Fruit fly (Drosophila melanogaster) whole organism, embryonic: ENCODE results near the gene na.

Experiments used
- Awh ChIP-seq: fragments of 200-800 bp; sonication (Bioruptor generic); IDR thresholded peaks from 2 replicates; pipeline ENCODE4, ENCODE4 v1.3.6; 2022; ENCODE audit warnings: missing biosample characterization, missing genetic modification characterization
- CG10267 ChIP-seq: fragments of 200-800 bp; sonication (Bioruptor generic); optimal IDR thresholded peaks from 2 replicates; lab custom pipeline; 2018; ENCODE audit warnings: missing biosample characterization, mild to moderate bottlenecking, missing genetic modification characterization, moderate library complexity
- CG10959 ChIP-seq: fragments of 200-800 bp; sonication (Bioruptor generic); IDR thresholded peaks from 2 replicates; pipeline ENCODE4 v1.3.6; 2022; ENCODE audit warnings: missing biosample characterization, missing genetic modification characterization
- CG11560 ChIP-seq: fragments of 200-800 bp; sonication (Bioruptor generic); IDR thresholded peaks from 3 replicates; pipeline ENCODE4 v1.3.6; 2022; ENCODE audit warnings: missing biosample characterization, missing genetic modification characterization
- CG12744 ChIP-seq: fragments of 200-800 bp; sonication (Bioruptor generic); optimal IDR thresholded peaks from 2 replicates; lab custom pipeline; 2016; ENCODE audit warnings: missing biosample characterization, missing genetic modification characterization
- CG14710 ChIP-seq: fragments of 200-800 bp; sonication (Bioruptor generic); optimal IDR thresholded peaks from 3 replicates; lab custom pipeline; 2019; ENCODE audit warnings: missing biosample characterization, mild to moderate bottlenecking, missing genetic modification characterization, moderate library complexity
- CG14965 ChIP-seq: fragments of 200-800 bp; sonication (Bioruptor generic); optimal IDR thresholded peaks from 2 replicates; lab custom pipeline; 2016; ENCODE audit warnings: missing biosample characterization, missing genetic modification characterization, borderline replicate concordance
- CG15514 ChIP-seq: fragments of 200-800 bp; sonication (Bioruptor generic); optimal IDR thresholded peaks from 3 replicates; lab custom pipeline; 2017; ENCODE audit warnings: missing biosample characterization, missing genetic modification characterization, mild to moderate bottlenecking, moderate library complexity, missing genetic modification reagents
- CG16813 ChIP-seq: fragments of 200-800 bp; sonication (Bioruptor generic); IDR thresholded peaks from 3 replicates; pipeline ENCODE4 v1.3.6; 2022; ENCODE audit warnings: missing biosample characterization, missing genetic modification characterization; ENCODE audit not compliant: partially characterized antibody
- CG17385 ChIP-seq: fragments of 200-800 bp; sonication (Bioruptor generic); optimal IDR thresholded peaks from 3 replicates; lab custom pipeline; 2018; ENCODE audit warnings: missing biosample characterization, mild to moderate bottlenecking, missing genetic modification characterization
- CG2116 ChIP-seq: fragments of 200-800 bp; sonication (Bioruptor generic); optimal IDR thresholded peaks from 3 replicates; lab custom pipeline; 2018; ENCODE audit warnings: missing biosample characterization, mild to moderate bottlenecking, missing genetic modification characterization
- CG31224 ChIP-seq: fragments of 200-800 bp; sonication (Bioruptor generic); IDR thresholded peaks from 2 replicates; pipeline ENCODE4 v1.3.6; 2022; ENCODE audit warnings: missing biosample characterization, missing genetic modification characterization
- CG34224 ChIP-seq: fragments of 200-800 bp; sonication (Bioruptor generic); IDR thresholded peaks from 3 replicates; pipeline ENCODE4 v1.3.6; 2022; ENCODE audit warnings: missing biosample characterization, missing genetic modification characterization; ENCODE audit not compliant: partially characterized antibody
- CG4328 ChIP-seq: fragments of 200-800 bp; sonication (Bioruptor generic); optimal IDR thresholded peaks from 3 replicates; lab custom pipeline; 2017; ENCODE audit warnings: missing biosample characterization, missing genetic modification reagents, missing genetic modification characterization
- CG6254 ChIP-seq: fragments of 200-800 bp; sonication (Bioruptor generic); optimal IDR thresholded peaks from 3 replicates; lab custom pipeline; 2017; ENCODE audit warnings: mild to moderate bottlenecking, missing biosample characterization, missing genetic modification reagents, missing genetic modification characterization
- CG6854 ChIP-seq: fragments of 200-800 bp; sonication (Bioruptor generic); optimal IDR thresholded peaks from 3 replicates; lab custom pipeline; 2017; ENCODE audit warnings: missing biosample characterization, mild to moderate bottlenecking, missing genetic modification characterization
- CG7271 ChIP-seq: fragments of 200-800 bp; sonication (Bioruptor generic); optimal IDR thresholded peaks from 2 replicates; lab custom pipeline; 2018; ENCODE audit warnings: missing biosample characterization, mild to moderate bottlenecking, missing genetic modification characterization, moderate library complexity
- CG7372 ChIP-seq: fragments of 200-800 bp; sonication (Bioruptor generic); IDR thresholded peaks from 2 replicates; pipeline ENCODE4 v1.3.6; 2022; ENCODE audit warnings: missing biosample characterization, missing genetic modification characterization
- CG8924 ChIP-seq: fragments of 200-800 bp; optimal IDR thresholded peaks from 3 replicates; lab custom pipeline; 2019; ENCODE audit warnings: missing biosample characterization, mild to moderate bottlenecking, missing genetic modification characterization, moderate library complexity
- D ChIP-seq, 2 experiments: fragments of 200-800 bp in 1 of 2; fragments of >200 bp in 1 of 2; sonication (Bioruptor generic) in 1 of 2; optimal IDR thresholded peaks; 2 replicates in 1 of 2; 3 replicates in 1 of 2; lab custom pipeline; 2017; ENCODE audit warnings: mild to moderate bottlenecking in 1 of 2, missing biosample characterization in 1 of 2, missing genetic modification characterization in 1 of 2, missing genetic modification reagents in 1 of 2
- Elba2 ChIP-seq: fragments of 200-800 bp; sonication (Bioruptor generic); optimal IDR thresholded peaks from 3 replicates; lab custom pipeline; 2016; ENCODE audit warnings: missing biosample characterization, missing genetic modification characterization
- HHEX ChIP-seq: fragments of 200-800 bp; sonication (Bioruptor generic); optimal IDR thresholded peaks from 3 replicates; lab custom pipeline; 2017; ENCODE audit warnings: missing biosample characterization, mild to moderate bottlenecking, missing genetic modification characterization, missing genetic modification reagents
- HLH4C ChIP-seq: fragments of 200-800 bp; sonication (Bioruptor generic); IDR thresholded peaks from 3 replicates; pipeline ENCODE4 v1.3.6; 2022; ENCODE audit warnings: missing biosample characterization, missing genetic modification characterization; ENCODE audit not compliant: partially characterized antibody
- Hr39 ChIP-seq: fragments of >200 bp; optimal IDR thresholded peaks from 2 replicates; lab custom pipeline; 2017
- Meics ChIP-seq: fragments of 200-800 bp; sonication (Bioruptor generic); optimal IDR thresholded peaks from 2 replicates; lab custom pipeline; 2017; ENCODE audit warnings: missing biosample characterization, mild to moderate bottlenecking, missing genetic modification characterization
- Mrtf ChIP-seq: fragments of 200-800 bp; sonication (Bioruptor generic); IDR thresholded peaks from 3 replicates; pipeline ENCODE4 v1.3.6; 2022; ENCODE audit warnings: missing biosample characterization, missing genetic modification characterization
- NC2α ChIP-seq: fragments of 200-800 bp; sonication (Bioruptor generic); optimal IDR thresholded peaks from 2 replicates; lab custom pipeline; 2016; ENCODE audit warnings: missing biosample characterization, missing genetic modification characterization
- Oli ChIP-seq: fragments of 200-800 bp; sonication (Bioruptor generic); optimal IDR thresholded peaks from 2 replicates; lab custom pipeline; 2018; ENCODE audit warnings: missing biosample characterization, mild to moderate bottlenecking, missing genetic modification characterization, moderate library complexity
- Trl ChIP-seq, 3 experiments: fragments of >200 bp in 2 of 3; fragments of 200-800 bp in 1 of 3; sonication (Bioruptor generic) in 1 of 3; optimal IDR thresholded peaks; 2 replicates in 1 of 3; 3 replicates in 2 of 3; lab custom pipeline; 2016 to 2017; ENCODE audit warnings: missing biosample characterization in 1 of 3, missing genetic modification characterization in 1 of 3
- ac ChIP-seq: fragments of 200-800 bp; sonication (Bioruptor generic); optimal IDR thresholded peaks from 3 replicates; lab custom pipeline; 2017; ENCODE audit warnings: missing biosample characterization, mild to moderate bottlenecking, missing genetic modification characterization
- al ChIP-seq: fragments of 200-800 bp; sonication (Bioruptor generic); IDR thresholded peaks from 2 replicates; pipeline ENCODE4 v1.3.6; 2022; ENCODE audit warnings: missing biosample characterization, missing genetic modification characterization
- bab2 ChIP-seq: fragments of 200-800 bp; sonication (Bioruptor generic); optimal IDR thresholded peaks from 2 replicates; lab custom pipeline; 2016; ENCODE audit warnings: missing biosample characterization, missing genetic modification characterization
- bcd ChIP-seq: fragments of 200-800 bp; sonication (Bioruptor generic); optimal IDR thresholded peaks from 2 replicates; lab custom pipeline; 2017; ENCODE audit warnings: missing biosample characterization, mild to moderate bottlenecking, missing genetic modification characterization
- cad ChIP-seq: fragments of >200 bp; optimal IDR thresholded peaks from 2 replicates; lab custom pipeline; 2017; ENCODE audit warnings: missing biosample characterization, missing genetic modification characterization
- caup ChIP-seq: fragments of 200-800 bp; sonication (Bioruptor generic); optimal IDR thresholded peaks from 3 replicates; lab custom pipeline; 2017; ENCODE audit warnings: missing biosample characterization, mild to moderate bottlenecking, missing genetic modification characterization, moderate library complexity; ENCODE audit not compliant: severe bottlenecking
- crp ChIP-seq, 2 experiments: fragments of 200-800 bp; sonication (Bioruptor generic); optimal IDR thresholded peaks; 2 replicates in 1 of 2; 3 replicates in 1 of 2; lab custom pipeline; 2017; ENCODE audit warnings: missing biosample characterization in 2 of 2, missing genetic modification characterization in 2 of 2, mild to moderate bottlenecking in 1 of 2, moderate library complexity in 1 of 2
- esg ChIP-seq: fragments of 200-800 bp; sonication (Bioruptor generic); conservative IDR thresholded peaks from 2 replicates; pipeline ENCODE4 v1.3.6; 2022; ENCODE audit warnings: missing biosample characterization, missing genetic modification characterization
- fru ChIP-seq: fragments of >200 bp; optimal IDR thresholded peaks from 2 replicates; lab custom pipeline; 2017
- hbn ChIP-seq: fragments of 200-800 bp; sonication (Bioruptor generic); IDR thresholded peaks from 2 replicates; pipeline ENCODE4 v1.3.6; 2022; ENCODE audit warnings: missing biosample characterization, missing genetic modification characterization; ENCODE audit not compliant: partially characterized antibody
- knrl ChIP-seq: fragments of 200-800 bp; sonication (Bioruptor generic); IDR thresholded peaks from 3 replicates; pipeline ENCODE4 v1.3.6; 2022; ENCODE audit warnings: missing biosample characterization, missing genetic modification characterization; ENCODE audit not compliant: partially characterized antibody
- nerfin-2 ChIP-seq: fragments of 200-800 bp; sonication (Bioruptor generic); IDR thresholded peaks from 2 replicates; pipeline ENCODE4 v1.3.6; 2022; ENCODE audit warnings: missing biosample characterization, missing genetic modification characterization; ENCODE audit not compliant: partially characterized antibody
- onecut ChIP-seq: fragments of 200-800 bp; sonication (Bioruptor generic); IDR thresholded peaks from 2 replicates; pipeline ENCODE4 v1.3.6; 2022; ENCODE audit warnings: missing biosample characterization, missing genetic modification characterization
- pros ChIP-seq: fragments of 200-800 bp; sonication (Bioruptor generic); optimal IDR thresholded peaks from 3 replicates; lab custom pipeline; 2019; ENCODE audit warnings: missing biosample characterization, mild to moderate bottlenecking, missing genetic modification characterization, moderate library complexity
- row ChIP-seq: fragments of 200-800 bp; sonication (Bioruptor generic); IDR thresholded peaks from 3 replicates; pipeline ENCODE4 v1.3.6; 2022; ENCODE audit warnings: missing biosample characterization, missing genetic modification characterization
- tna ChIP-seq: fragments of 200-800 bp; sonication (Bioruptor generic); IDR thresholded peaks from 2 replicates; pipeline ENCODE4 v1.3.6; 2022; ENCODE audit warnings: missing biosample characterization, missing genetic modification characterization; ENCODE audit not compliant: partially characterized antibody
- toy ChIP-seq: fragments of 200-800 bp; sonication (Bioruptor generic); IDR thresholded peaks from 2 replicates; pipeline ENCODE4 v1.3.6; 2022; ENCODE audit warnings: missing biosample characterization, missing genetic modification characterization
- wdn ChIP-seq: fragments of 200-800 bp; sonication (Bioruptor generic); IDR thresholded peaks from 2 replicates; pipeline ENCODE4 v1.3.6; 2022; ENCODE audit warnings: missing biosample characterization, missing genetic modification characterization
- zfh2 ChIP-seq: fragments of 200-800 bp; sonication (Bioruptor generic); optimal IDR thresholded peaks from 2 replicates; lab custom pipeline; 2016; ENCODE audit warnings: missing biosample characterization, missing genetic modification characterization

Gene na

dm6 chrX:14247035-14247786, 19.0 kb upstream of the na start, which contains the start of gene mud (continued):
- TF ChIP-seq Elba2 (GFP tag; lab: Kevin White, UChicago) = no peak
- no peak for TF ChIP-seq wdn
- TF ChIP-seq ac = no peak
- TF ChIP-seq CG2116 (GFP tag; lab: Kevin White, UChicago) = peak; percentile 65
- no peak for TF ChIP-seq CG6254 (GFP tag; lab: Kevin White, UChicago)
- TF ChIP-seq CG12744 (GFP tag; lab: Kevin White, UChicago) = no peak
- TF ChIP-seq al (GFP tag; lab: Robert Waterston, UW) = no peak
- TF ChIP-seq Mrtf (GFP tag; lab: Robert Waterston, UW) = 0 out of 3 replicates have a peak, but pooled peaks have one; percentile 33
- TF ChIP-seq CG16813 = peak; percentile 79
- peak; percentile 68 for TF ChIP-seq tna
- peak; percentile 14 for TF ChIP-seq Oli (tag; lab: Kevin White, UChicago)
- TF ChIP-seq CG14965 = no peak
- TF ChIP-seq cad = no peak
- TF ChIP-seq crp (GFP tag; optimal IDR thresholded peaks at IDR 0.05; lab: Kevin White, UChicago) = peak in 1 of 2 experiments; percentile 56
- TF ChIP-seq onecut = no peak
- TF ChIP-seq CG6854 = no peak
- peak; percentile 46 for TF ChIP-seq CG10267 (tag; lab: Kevin White, UChicago)
- peak; percentile 52 for TF ChIP-seq Meics (GFP tag; lab: Kevin White, UChicago)
- TF ChIP-seq CG14710 (tag; lab: Kevin White, UChicago) = peak; percentile 71
- peak; percentile 80 for TF ChIP-seq row (GFP tag; lab: Robert Waterston, UW)
- TF ChIP-seq NC2α = no peak
- no peak for TF ChIP-seq CG7372 (GFP tag; lab: Robert Waterston, UW)
- no peak for TF ChIP-seq CG4328 (GFP tag; lab: Kevin White, UChicago)
- TF ChIP-seq toy (GFP tag; lab: Robert Waterston, UW) = no peak
- peak; percentile 48 for TF ChIP-seq hbn (GFP tag; lab: Robert Waterston, UW)
- no peak for TF ChIP-seq pros (GFP tag; lab: Kevin White, UChicago)
- TF ChIP-seq Awh (GFP tag; lab: Robert Waterston, UW) = 0 out of 2 replicates have a peak, but pooled peaks have one; percentile 38
- no peak for TF ChIP-seq HHEX
- TF ChIP-seq zfh2 (GFP tag; lab: Kevin White, UChicago) = peak; percentile 20
- 0 out of 3 replicates have a peak, but pooled peaks have one; percentile 48 for TF ChIP-seq CG34224
- no peak for TF ChIP-seq CG10959
- peak; percentile 77 for TF ChIP-seq HLH4C (GFP tag; lab: Robert Waterston, UW)
- no peak for TF ChIP-seq CG11560
- TF ChIP-seq CG17385 (GFP tag; lab: Kevin White, UChicago) = no peak
- TF ChIP-seq caup (GFP tag; lab: Kevin White, UChicago) = no peak
- TF ChIP-seq CG7271 (tag; lab: Kevin White, UChicago) = no peak
- peak; percentile 29 for TF ChIP-seq bcd (GFP tag; lab: Kevin White, UChicago)
- peak; percentile 29 for TF ChIP-seq CG15514 (GFP tag; lab: Kevin White, UChicago)
- TF ChIP-seq Hr39 (lab: Kevin White, UChicago) = no peak
- no peak for TF ChIP-seq fru
- TF ChIP-seq bab2 (GFP tag; lab: Kevin White, UChicago) = no peak
- no peak for TF ChIP-seq D (optimal IDR thresholded peaks at IDR 0.05; lab: Kevin White, UChicago)
- TF ChIP-seq D (GFP tag; optimal IDR thresholded peaks at IDR 0.05; lab: Kevin White, UChicago) = peak; percentile 5
- peak; percentile 35 for TF ChIP-seq CG8924
- peak; percentile 69 for TF ChIP-seq nerfin-2
- TF ChIP-seq knrl (GFP tag; lab: Robert Waterston, UW) = peak; percentile 81
- TF ChIP-seq CG31224 (GFP tag; lab: Robert Waterston, UW) = no peak
- peak; percentile 30; the same call in 1 of the 2 replicates for TF ChIP-seq esg (GFP tag; lab: Robert Waterston, UW)
- no peak for TF ChIP-seq Trl (optimal IDR thresholded peaks at IDR 0.05; lab: Kevin White, UChicago)
- no peak for TF ChIP-seq Trl (GFP tag; optimal IDR thresholded peaks at IDR 0.05; lab: Kevin White, UChicago)
